Fruit fly (Drosophila melanogaster): ENCODE measurements around the gene qua.

qua gene

dm6 chr2L:17480943-17481580, 15.9 kb downstream of the qua start, which contains the start of the genes fws and Lamtor3 (continued):
- TF ChIP-seq CG15269 (tag; optimal IDR thresholded peaks at IDR 0.05) (peak; percentile 98), HHEX (GFP tag; optimal IDR thresholded peaks at IDR 0.05) (peak; percentile 98), CG11696 (GFP tag; IDR thresholded peaks at IDR 0.05) (peak; percentile 94), fd64A (GFP tag; optimal IDR thresholded peaks at IDR 0.05) (peak; percentile 93), sens (GFP tag) (peak; percentile 97), Rfx (GFP tag; IDR thresholded peaks at IDR 0.05) (peak; percentile 99), CG3847 (GFP tag; IDR thresholded peaks at IDR 0.05) (peak; percentile 99), CG18599 (GFP tag; optimal IDR thresholded peaks at IDR 0.05) (peak; percentile 98), D19A (tag; optimal IDR thresholded peaks at IDR 0.05) (peak; percentile 93), tna (GFP tag; IDR thresholded peaks at IDR 0.05; ENCODE audit: partially characterized antibody) (no peak; the same call in 1 of the 2 replicates), CG6765 (GFP tag; optimal IDR thresholded peaks at IDR 0.05) (peak; percentile 91), sug (tag; optimal IDR thresholded peaks at IDR 0.05) (peak; percentile 84), gce (GFP tag; IDR thresholded peaks at IDR 0.05) (peak; percentile 99), CG10543 (GFP tag; optimal IDR thresholded peaks at IDR 0.05) (no peak), D (optimal IDR thresholded peaks at IDR 0.05) (no peak), D (GFP tag; optimal IDR thresholded peaks at IDR 0.05) (peak; percentile 96), bigmax (GFP tag; optimal IDR thresholded peaks at IDR 0.05) (peak; percentile 75), emc (GFP tag; optimal IDR thresholded peaks at IDR 0.05) (peak; percentile 52), psq (GFP tag; optimal IDR thresholded peaks at IDR 0.05) (peak; percentile 95), CG12155 (GFP tag; optimal IDR thresholded peaks at IDR 0.05) (peak; percentile 96), Hr3 (GFP tag; optimal IDR thresholded peaks at IDR 0.05) (peak; percentile 99), btn (GFP tag; optimal IDR thresholded peaks at IDR 0.05) (peak; percentile 30), CG16813 (GFP tag; IDR thresholded peaks at IDR 0.05; ENCODE audit: partially characterized antibody) (peak; percentile 52), CG10462 (GFP tag; optimal IDR thresholded peaks at IDR 0.05) (peak; percentile 95), Rx (GFP tag; IDR thresholded peaks at IDR 0.05) (peak; percentile 99), PHDP (tag; optimal IDR thresholded peaks at IDR 0.05) (peak; percentile 99), onecut (GFP tag; IDR thresholded peaks at IDR 0.05) (peak; percentile 94), CG7963 (GFP tag; IDR thresholded peaks at IDR 0.05; ENCODE audit: partially characterized antibody) (0 out of 3 replicates have a peak, but pooled peaks have one; percentile 43), pan (optimal IDR thresholded peaks at IDR 0.05) (no peak), pan (GFP tag; optimal IDR thresholded peaks at IDR 0.05 in 1 of 2, IDR thresholded peaks at IDR 0.05 in 1 of 2) (peak in 1 of 2 experiments; percentile 100), CG18011 (GFP tag; optimal IDR thresholded peaks at IDR 0.05) (peak; percentile 93), Meics (GFP tag; optimal IDR thresholded peaks at IDR 0.05) (peak; percentile 98), CG10274 (GFP tag; optimal IDR thresholded peaks at IDR 0.05) (peak; percentile 84), wek (GFP tag; optimal IDR thresholded peaks at IDR 0.05) (peak; percentile 69), slbo (GFP tag; IDR thresholded peaks at IDR 0.05) (peak; percentile 100), CG4707 (GFP tag; optimal IDR thresholded peaks at IDR 0.05) (peak; percentile 87), Fer2 (tag; optimal IDR thresholded peaks at IDR 0.05) (peak; percentile 96), CG1602 (GFP tag; optimal IDR thresholded peaks at IDR 0.05) (peak; percentile 97), ranshi (GFP tag; IDR thresholded peaks at IDR 0.05) (peak; percentile 99), CG17802 (tag; optimal IDR thresholded peaks at IDR 0.05) (peak; percentile 93), mirr (GFP tag; optimal IDR thresholded peaks at IDR 0.05) (peak; percentile 56), CG13287 (GFP tag; IDR thresholded peaks at IDR 0.05; ENCODE audit: partially characterized antibody) (peak; percentile 78), Xbp1 (GFP tag; optimal IDR thresholded peaks at IDR 0.05) (peak; percentile 98), CG11093 (GFP tag; IDR thresholded peaks at IDR 0.05) (peak; percentile 99), zfh1 (GFP tag; IDR thresholded peaks at IDR 0.05) (peak; percentile 99), prd (optimal IDR thresholded peaks at IDR 0.05) (no peak), prd (GFP tag; IDR thresholded peaks at IDR 0.05) (peak; percentile 100), Jarid2 (GFP tag; optimal IDR thresholded peaks at IDR 0.05) (peak; percentile 88), pros (GFP tag; optimal IDR thresholded peaks at IDR 0.05) (no peak), CG2129 (GFP tag; IDR thresholded peaks at IDR 0.05; ENCODE audit: partially characterized antibody) (no peak)
